Fruit fly (Drosophila melanogaster) whole organism: Measurements from ENCODE around the gene CG34278.

Experiments used
- CG8478 ChIP-seq: fragments of >200 bp; optimal IDR thresholded peaks from 2 replicates; lab custom pipeline; 2018; ENCODE audit warnings: inconsistent platforms
- pan ChIP-seq: fragments of >200 bp; optimal IDR thresholded peaks from 2 replicates; lab custom pipeline; 2017
- psq ChIP-seq: fragments of >200 bp; optimal IDR thresholded peaks from 2 replicates; lab custom pipeline; 2017
- usp ChIP-seq: fragments of >200 bp; optimal IDR thresholded peaks from 2 replicates; lab custom pipeline; 2017; ENCODE audit warnings: missing biosample characterization, missing genetic modification characterization, mixed read lengths

DNA sequence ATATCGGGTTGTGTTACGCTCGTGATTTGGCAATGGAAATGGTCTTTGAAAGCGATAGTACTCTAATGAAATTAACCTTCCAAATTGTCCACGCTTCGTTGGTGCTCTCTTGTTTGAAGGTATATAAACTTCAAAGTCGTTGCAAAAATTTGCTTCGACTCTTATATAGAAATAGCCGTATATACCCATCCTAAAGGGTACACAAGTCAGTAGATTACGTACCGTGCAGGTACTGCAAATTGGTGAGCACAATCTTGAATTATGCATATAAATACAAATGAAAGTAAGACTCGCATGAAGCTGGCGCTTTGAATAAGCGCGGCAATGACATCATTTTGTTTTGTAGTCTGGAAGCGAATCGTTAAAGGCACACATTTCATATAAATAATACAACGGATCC, 4.0 kb upstream of the CG34278 start:
- TF ChIP-seq usp (no peak), psq (lab: Kevin White, UChicago) (no peak), pan (lab: Kevin White, UChicago) (no peak), CG8478 (lab: Kevin White, UChicago) (no peak)
